Worm (Caenorhabditis elegans): ENCODE data around the gene C18H7.4.

DNA sequence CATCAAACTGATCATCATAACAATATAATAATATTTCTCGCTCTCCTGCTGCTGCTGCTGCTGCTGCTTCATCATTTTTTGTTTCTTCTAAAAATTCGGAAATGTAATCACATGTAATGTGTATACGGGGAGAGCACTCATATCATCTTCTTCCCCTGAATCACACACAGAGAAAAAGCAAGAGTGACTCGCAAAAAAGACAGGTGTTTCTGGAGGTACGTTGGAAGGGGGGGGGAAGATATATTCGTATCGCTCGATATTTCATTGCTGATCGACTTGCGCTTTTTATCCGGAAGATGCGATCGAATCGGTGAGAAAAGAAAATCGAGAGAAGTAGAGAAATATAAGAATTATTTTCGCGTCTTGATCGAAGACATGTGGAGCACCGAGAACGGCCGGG is 14.5 kb downstream of the C18H7.4 start:
- TF ChIP-seq ceh-13 (GFP tag; optimal IDR thresholded peaks at IDR 0.05) = no peak
- TF ChIP-seq tbx-37 (GFP tag; conservative IDR thresholded peaks at IDR 0.05) = no peak
- TF ChIP-seq F13C5.2 (tag; optimal IDR thresholded peaks at IDR 0.05) = no peak
- TF ChIP-seq ama-1 (optimal IDR thresholded peaks at IDR 0.05) = no peak
- no peak for TF ChIP-seq hmg-4 (GFP tag; optimal IDR thresholded peaks at IDR 0.05)
- no peak for TF ChIP-seq sea-1 (GFP tag; conservative IDR thresholded peaks at IDR 0.05)

Measured in whole organism, early embryonic.